Worm (Caenorhabditis elegans) whole organism, L3 larva: ENCODE measurements around the gene gly-8.

Experiments
- aly-2 ChIP-seq: fragments of 150-350 bp; optimal IDR thresholded peaks from 2 replicates; lab custom pipeline; 2014; ENCODE audit warnings: missing biosample characterization, missing genetic modification characterization
- ceh-28 ChIP-seq: fragments of 150-350 bp; optimal IDR thresholded peaks from 2 replicates; lab custom pipeline; 2014; ENCODE audit warnings: missing biosample characterization, missing genetic modification reagents, missing genetic modification characterization
- ceh-82 ChIP-seq: fragments of 150-350 bp; optimal IDR thresholded peaks from 2 replicates; lab custom pipeline; 2014; ENCODE audit warnings: missing biosample characterization, missing genetic modification characterization
- egl-27 ChIP-seq: sonication (generic microtip); optimal IDR thresholded peaks from 4 replicates; lab custom pipeline; 2017; ENCODE audit warnings: missing biosample characterization, missing genetic modification reagents, missing genetic modification characterization
- fkh-2 ChIP-seq: fragments of 150-350 bp; optimal IDR thresholded peaks from 2 replicates; lab custom pipeline; 2014; ENCODE audit warnings: missing biosample characterization, missing genetic modification reagents, missing genetic modification characterization
- fos-1 ChIP-seq: fragments of 150-350 bp; optimal IDR thresholded peaks from 2 replicates; lab custom pipeline; 2014; ENCODE audit warnings: missing biosample characterization, missing genetic modification characterization
- mdl-1 ChIP-seq: fragments of 150-350 bp; optimal IDR thresholded peaks from 2 replicates; lab custom pipeline; 2014; ENCODE audit warnings: missing biosample characterization, missing genetic modification characterization
- nfya-1 ChIP-seq: sonication (generic microtip); optimal IDR thresholded peaks from 2 replicates; lab custom pipeline; 2017; ENCODE audit warnings: missing genetic modification characterization, mild to moderate bottlenecking, missing compliant biosample characterization, antibody characterized with exemption, moderate library complexity; ENCODE audit not compliant: insufficient read depth
- nhr-12 ChIP-seq: fragments of 150-350 bp; optimal IDR thresholded peaks from 2 replicates; lab custom pipeline; 2014; ENCODE audit warnings: missing biosample characterization, missing genetic modification characterization
- nhr-76 ChIP-seq: fragments of 150-350 bp; sonication (generic microtip); optimal IDR thresholded peaks from 5 replicates; lab custom pipeline; 2014; ENCODE audit warnings: missing biosample characterization, missing genetic modification characterization
- nhr-77 ChIP-seq: fragments of 150-350 bp; optimal IDR thresholded peaks from 2 replicates; lab custom pipeline; 2014; ENCODE audit warnings: missing biosample characterization, missing genetic modification characterization
- unc-39 ChIP-seq: sonication (generic microtip); optimal IDR thresholded peaks from 4 replicates; lab custom pipeline; 2017; ENCODE audit warnings: missing biosample characterization, missing genetic modification characterization
- unc-62 ChIP-seq: fragments of 150-350 bp; sonication (generic microtip); optimal IDR thresholded peaks from 4 replicates; lab custom pipeline; 2014; ENCODE audit warnings: missing biosample characterization, missing genetic modification reagents, missing genetic modification characterization

DNA sequence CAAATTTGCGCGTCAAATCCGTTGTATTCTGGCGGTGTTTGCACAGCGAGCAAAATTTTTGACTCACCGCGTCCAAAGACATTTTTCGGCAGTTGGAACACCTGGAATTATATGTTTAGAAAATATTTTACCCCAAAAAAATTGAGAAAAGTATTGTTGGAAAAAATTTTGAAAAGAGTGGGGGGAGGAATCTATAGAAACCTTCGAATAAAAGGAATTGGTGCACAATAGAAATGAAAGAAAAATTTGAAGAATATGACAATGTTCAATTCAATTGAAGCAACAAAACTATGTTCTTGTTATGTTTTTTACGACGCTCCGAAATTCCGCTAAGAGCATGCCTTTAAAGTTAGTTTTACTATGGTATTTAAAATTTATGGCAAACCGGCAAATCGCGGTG, 4.3 kb downstream of the gly-8 start, which contains the start of gene Y66A7A.7:
- TF ChIP-seq nhr-77 (tag; lab: Kevin White, UChicago) (no peak), mdl-1 (tag; lab: Kevin White, UChicago) (no peak), ceh-28 (tag; lab: Kevin White, UChicago) (no peak), nfya-1 (tag; lab: Kevin White, UChicago) (no peak), fos-1 (tag; lab: Kevin White, UChicago) (no peak), unc-39 (tag; lab: Kevin White, UChicago) (no peak), fkh-2 (tag; lab: Kevin White, UChicago) (no peak), nhr-12 (tag; lab: Kevin White, UChicago) (no peak), ceh-82 (no peak), egl-27 (tag; lab: Kevin White, UChicago) (no peak), nhr-76 (tag; lab: Kevin White, UChicago) (no peak), unc-62 (GFP tag; lab: Kevin White, UChicago) (no peak), aly-2 (no peak)
